Fruit fly (Drosophila melanogaster) whole organism, wandering third instar larva: ENCODE results near the gene CG16762.

ENCODE experiments used
- Abd-B ChIP-seq: fragments of >200 bp; optimal IDR thresholded peaks from 2 replicates; lab custom pipeline; 2017; ENCODE audit warnings: missing biosample characterization, missing genetic modification characterization
- CG32264 ChIP-seq: fragments of 200-800 bp; sonication (Bioruptor generic); optimal IDR thresholded peaks from 2 replicates; lab custom pipeline; 2016; ENCODE audit warnings: missing biosample characterization, missing genetic modification characterization
- CG9705 ChIP-seq: fragments of 200-800 bp; sonication (Bioruptor generic); optimal IDR thresholded peaks from 2 replicates; lab custom pipeline; 2018; ENCODE audit warnings: missing biosample characterization, mild to moderate bottlenecking, missing genetic modification characterization
- CrebA ChIP-seq: fragments of 200-800 bp; sonication (Bioruptor generic); optimal IDR thresholded peaks from 2 replicates; lab custom pipeline; 2016; ENCODE audit warnings: missing biosample characterization, mild to moderate bottlenecking, missing genetic modification characterization, borderline replicate concordance
- GATAd ChIP-seq: sonication (Bioruptor generic); optimal IDR thresholded peaks from 2 replicates; lab custom pipeline; 2016; ENCODE audit warnings: missing biosample characterization, missing genetic modification characterization
- HLH106 ChIP-seq: fragments of 200-800 bp; optimal IDR thresholded peaks from 3 replicates; lab custom pipeline; 2019; ENCODE audit warnings: missing biosample characterization, mild to moderate bottlenecking, missing genetic modification characterization, moderate library complexity
- Hnf4 ChIP-seq: fragments of 200-800 bp; sonication (Bioruptor generic); optimal IDR thresholded peaks from 2 replicates; lab custom pipeline; 2016; ENCODE audit warnings: missing biosample characterization, mild to moderate bottlenecking, missing genetic modification characterization
- Hr83 ChIP-seq: fragments of 200-300 bp; sonication (Bioruptor generic); optimal IDR thresholded peaks from 2 replicates; lab custom pipeline; 2016; ENCODE audit warnings: missing biosample characterization, mild to moderate bottlenecking, missing genetic modification characterization, moderate library complexity; ENCODE audit not compliant: poor library complexity, severe bottlenecking
- Jra ChIP-seq: sonication (Bioruptor generic); optimal IDR thresholded peaks from 2 replicates; lab custom pipeline; 2016; ENCODE audit warnings: missing biosample characterization, missing genetic modification characterization
- Mio ChIP-seq: sonication (Bioruptor generic); optimal IDR thresholded peaks from 2 replicates; lab custom pipeline; 2016; ENCODE audit warnings: missing biosample characterization, missing genetic modification characterization
- N ChIP-seq: fragments of >200 bp; optimal IDR thresholded peaks from 2 replicates; lab custom pipeline; 2018; ENCODE audit warnings: missing biosample characterization, missing external identifiers, missing genetic modification characterization
- OdsH ChIP-seq: fragments of 200-800 bp; sonication (Bioruptor generic); optimal IDR thresholded peaks from 2 replicates; lab custom pipeline; 2016; ENCODE audit warnings: missing biosample characterization, mild to moderate bottlenecking, missing genetic modification characterization
- Rel ChIP-seq, 2 experiments: fragments of 200-800 bp; sonication (Bioruptor generic) in 1 of 2; optimal IDR thresholded peaks; 2 replicates in 1 of 2; 3 replicates in 1 of 2; lab custom pipeline; 2016 to 2019; ENCODE audit warnings: mild to moderate bottlenecking in 2 of 2, missing biosample characterization in 2 of 2, missing genetic modification characterization in 2 of 2, moderate library complexity in 1 of 2
- Sp1 ChIP-seq: fragments of 200-800 bp; sonication (Bioruptor generic); optimal IDR thresholded peaks from 3 replicates; lab custom pipeline; 2019; ENCODE audit warnings: missing biosample characterization, mild to moderate bottlenecking, missing genetic modification characterization, moderate library complexity
- Vsx2 ChIP-seq: fragments of 200-300, 225-300 bp; sonication (Bioruptor generic); optimal IDR thresholded peaks from 2 replicates; lab custom pipeline; 2018; ENCODE audit warnings: missing biosample characterization, missing genetic modification characterization; ENCODE audit not compliant: partially characterized antibody
- br ChIP-seq: fragments of 200-800 bp; sonication (Bioruptor generic); optimal IDR thresholded peaks from 2 replicates; lab custom pipeline; 2016; ENCODE audit warnings: missing biosample characterization, missing genetic modification characterization
- brk ChIP-seq: fragments of 200-800 bp; sonication (Bioruptor generic); optimal IDR thresholded peaks from 2 replicates; lab custom pipeline; 2016; ENCODE audit warnings: missing biosample characterization, mild to moderate bottlenecking, missing genetic modification characterization
- dsf ChIP-seq: sonication (Bioruptor generic); optimal IDR thresholded peaks from 2 replicates; lab custom pipeline; 2016; ENCODE audit warnings: missing biosample characterization, missing genetic modification characterization, borderline replicate concordance
- ey ChIP-seq: fragments of 200-800 bp; sonication (Bioruptor generic); optimal IDR thresholded peaks from 2 replicates; lab custom pipeline; 2016; ENCODE audit warnings: missing biosample characterization, missing genetic modification characterization
- foxo ChIP-seq, 2 experiments: fragments of 200-800 bp; sonication (Bioruptor generic); optimal IDR thresholded peaks; 2 replicates in 1 of 2; 3 replicates in 1 of 2; lab custom pipeline; 2016 to 2017; ENCODE audit warnings: missing biosample characterization in 2 of 2, missing genetic modification characterization in 2 of 2
- fru ChIP-seq: fragments of 200-800 bp; sonication (Bioruptor generic); optimal IDR thresholded peaks from 3 replicates; lab custom pipeline; 2016; ENCODE audit warnings: missing biosample characterization, mild to moderate bottlenecking, missing genetic modification characterization
- h ChIP-seq: fragments of 200-800 bp; sonication (Bioruptor generic); optimal IDR thresholded peaks from 3 replicates; lab custom pipeline; 2016; ENCODE audit warnings: missing biosample characterization, mild to moderate bottlenecking, missing genetic modification characterization
- jim ChIP-seq: fragments of 175-275, 200-325 bp; sonication (Bioruptor generic); optimal IDR thresholded peaks from 2 replicates; lab custom pipeline; 2016; ENCODE audit warnings: missing biosample characterization, mild to moderate bottlenecking, missing genetic modification characterization
- pan ChIP-seq: fragments of >200 bp; optimal IDR thresholded peaks from 2 replicates; lab custom pipeline; 2017
- psq ChIP-seq: fragments of 200-800 bp; sonication (Bioruptor generic); optimal IDR thresholded peaks from 3 replicates; lab custom pipeline; 2017; ENCODE audit warnings: missing biosample characterization, mild to moderate bottlenecking, missing genetic modification characterization, moderate library complexity
- rgr ChIP-seq: fragments of 200-800 bp; sonication (Bioruptor generic); optimal IDR thresholded peaks from 3 replicates; lab custom pipeline; 2016; ENCODE audit warnings: missing biosample characterization, mild to moderate bottlenecking, missing genetic modification characterization
- sv ChIP-seq: fragments of 200-800 bp; sonication (Bioruptor generic); optimal IDR thresholded peaks from 3 replicates; lab custom pipeline; 2016; ENCODE audit warnings: missing biosample characterization, missing genetic modification characterization
- tai ChIP-seq: sonication (Bioruptor generic); optimal IDR thresholded peaks from 2 replicates; lab custom pipeline; 2016; ENCODE audit warnings: missing biosample characterization, missing genetic modification characterization
- usp ChIP-seq: fragments of >200 bp; optimal IDR thresholded peaks from 2 replicates; lab custom pipeline; 2017; ENCODE audit warnings: missing biosample characterization, missing genetic modification characterization
- woc ChIP-seq: sonication (Bioruptor generic); optimal IDR thresholded peaks from 2 replicates; lab custom pipeline; 2016; ENCODE audit warnings: missing biosample characterization, mild to moderate bottlenecking, missing genetic modification characterization

CG16762 gene

DNA sequence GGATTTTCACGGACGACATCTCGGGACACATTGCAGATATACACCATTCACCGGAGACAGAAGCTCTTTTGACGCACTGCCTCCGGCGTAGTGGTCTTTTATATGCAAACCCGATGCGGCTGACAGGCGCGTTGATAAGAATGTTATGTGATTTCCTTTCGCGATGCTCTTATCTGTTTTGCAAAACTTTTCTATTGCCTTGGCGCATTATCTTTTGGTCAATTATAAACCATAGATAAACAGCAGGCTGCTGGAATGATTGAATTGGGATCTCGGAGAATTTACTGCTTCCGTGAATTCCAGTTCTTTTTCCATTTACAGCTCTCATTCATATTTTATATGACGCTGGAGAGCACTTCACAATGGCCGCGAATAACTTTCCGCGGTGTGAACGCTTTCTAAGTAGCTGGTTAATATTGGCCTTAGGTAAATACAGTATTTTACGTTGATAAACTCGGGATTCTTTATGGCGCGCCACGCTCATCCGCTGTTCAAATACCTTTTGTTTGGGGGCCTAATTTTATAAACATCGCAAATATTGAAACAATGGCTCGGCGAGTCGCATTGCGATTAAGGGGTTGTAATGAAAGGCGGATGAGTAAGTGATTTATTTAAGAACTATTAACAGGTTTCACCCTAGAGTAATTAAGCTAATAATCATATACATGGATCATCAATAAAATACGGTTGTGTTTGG is at the start of gene CG16762:
CG16762 (minus strand) TSS at position 51 of the 697 bp plus-strand sequence.
- TF ChIP-seq Vsx2 (no peak), Sp1 (GFP tag; lab: Kevin White, UChicago) (peak; percentile 49), foxo (GFP tag; optimal IDR thresholded peaks at IDR 0.05; lab: Kevin White, UChicago) (peak in 1 of 2 experiments; percentile 61), CG32264 (GFP tag; lab: Kevin White, UChicago) (peak; percentile 37), psq (GFP tag; lab: Kevin White, UChicago) (peak; percentile 16), Hnf4 (GFP tag; lab: Kevin White, UChicago) (peak; percentile 47), dsf (GFP tag; lab: Kevin White, UChicago) (peak; percentile 31), N (GFP tag; lab: Kevin White, UChicago) (no peak), h (peak; percentile 72), br (GFP tag; lab: Kevin White, UChicago) (peak; percentile 54), brk (peak; percentile 59), Hr83 (GFP tag; lab: Kevin White, UChicago) (peak; percentile 92), OdsH (peak; percentile 75), usp (GFP tag; lab: Kevin White, UChicago) (no peak), Jra (GFP tag; lab: Kevin White, UChicago) (peak; percentile 31), jim (GFP tag; lab: Kevin White, UChicago) (peak; percentile 34), fru (peak; percentile 37), CrebA (GFP tag; lab: Kevin White, UChicago) (no peak), rgr (GFP tag; lab: Kevin White, UChicago) (peak; percentile 85), tai (peak; percentile 66), HLH106 (tag; lab: Kevin White, UChicago) (peak; percentile 27), GATAd (GFP tag; lab: Kevin White, UChicago) (no peak)

DNA sequence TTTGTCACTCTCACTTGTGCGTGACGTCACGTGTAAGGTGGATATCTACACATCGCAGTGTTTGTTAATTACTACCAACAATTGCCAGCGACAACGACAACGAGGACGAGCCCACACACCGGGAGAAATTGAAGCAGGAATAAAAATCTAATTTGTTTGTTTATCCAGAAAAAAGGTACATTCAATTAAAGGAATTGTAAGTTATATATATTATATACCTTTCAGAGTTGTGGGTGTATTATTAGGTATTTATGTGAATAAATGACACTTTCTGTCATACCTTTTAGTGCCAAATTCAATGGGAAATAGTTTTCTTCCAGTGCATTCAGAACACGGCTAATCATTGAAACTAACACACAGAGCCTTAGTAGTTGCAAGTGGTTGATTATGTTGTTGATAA is 39.8 kb upstream of the CG16762 start:
- no peak for TF ChIP-seq dsf (GFP tag; lab: Kevin White, UChicago)
- TF ChIP-seq ey (GFP tag; lab: Kevin White, UChicago), result no peak
- TF ChIP-seq Rel (GFP tag; optimal IDR thresholded peaks at IDR 0.05; lab: Kevin White, UChicago), result no peak
- no peak for TF ChIP-seq Rel (tag; optimal IDR thresholded peaks at IDR 0.05; lab: Kevin White, UChicago)
- no peak for TF ChIP-seq usp (GFP tag; lab: Kevin White, UChicago)
- no peak for TF ChIP-seq Hnf4 (GFP tag; lab: Kevin White, UChicago)
- no peak for TF ChIP-seq Hr83 (GFP tag; lab: Kevin White, UChicago)

DNA sequence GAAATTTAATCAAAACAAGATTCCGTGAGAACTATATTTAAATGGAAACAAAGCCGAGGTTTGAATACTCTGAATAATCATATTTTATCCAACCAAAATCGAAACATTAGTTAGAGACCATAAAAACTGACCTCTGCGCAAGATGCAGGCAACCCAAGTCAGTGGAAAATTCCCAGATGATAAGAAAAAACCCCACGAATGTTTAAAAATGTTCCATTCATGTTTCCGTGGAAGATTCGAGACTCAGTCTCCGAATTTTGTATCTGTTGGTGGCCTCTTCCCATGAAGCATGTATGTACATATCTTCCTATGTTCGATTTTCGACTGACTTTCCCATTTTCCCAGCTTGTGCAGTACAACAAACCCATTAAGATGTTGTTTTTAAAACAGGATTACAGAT is 29.4 kb upstream of the CG16762 start:
- TF ChIP-seq OdsH (no peak), HLH106 (tag; lab: Kevin White, UChicago) (no peak), Rel (GFP tag; optimal IDR thresholded peaks at IDR 0.05; lab: Kevin White, UChicago) (no peak), Rel (tag; optimal IDR thresholded peaks at IDR 0.05; lab: Kevin White, UChicago) (peak; percentile 78), GATAd (GFP tag; lab: Kevin White, UChicago) (no peak), CG32264 (GFP tag; lab: Kevin White, UChicago) (no peak), tai (no peak), usp (GFP tag; lab: Kevin White, UChicago) (no peak), sv (GFP tag; lab: Kevin White, UChicago) (no peak)

DNA sequence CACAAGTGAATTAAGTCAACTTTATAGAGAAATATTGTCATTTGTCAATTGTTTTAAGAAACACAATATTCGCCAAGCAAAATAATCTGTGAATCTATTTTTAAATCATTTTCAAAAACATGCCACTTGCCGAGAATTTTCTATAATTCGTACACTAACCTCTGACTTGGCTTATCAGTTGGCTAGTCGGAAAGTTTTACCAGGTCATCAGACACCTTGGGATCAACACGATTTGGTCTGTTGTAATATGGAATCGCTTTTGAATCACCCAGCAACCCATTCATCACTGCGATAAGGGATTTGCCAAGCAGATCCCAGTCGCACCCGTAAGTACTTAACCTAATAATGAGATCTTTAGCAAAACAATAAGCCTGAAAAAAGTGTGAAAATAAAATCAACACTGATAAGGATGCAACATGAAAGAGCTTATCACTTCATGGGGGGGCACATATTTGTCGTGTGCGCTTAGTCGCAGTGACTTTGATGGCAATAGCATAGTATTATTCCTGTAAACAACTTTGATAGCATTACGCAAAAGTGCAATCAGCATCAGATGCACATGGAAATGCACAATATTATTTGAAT is 28.7 kb upstream of the CG16762 start:
- TF ChIP-seq Mio (GFP tag; lab: Kevin White, UChicago) (no peak), woc (GFP tag; lab: Kevin White, UChicago) (no peak), Jra (GFP tag; lab: Kevin White, UChicago) (no peak), CG9705 (GFP tag; lab: Kevin White, UChicago) (no peak), Abd-B (no peak), Hnf4 (GFP tag; lab: Kevin White, UChicago) (no peak), OdsH (no peak), pan (lab: Kevin White, UChicago) (no peak), foxo (GFP tag; optimal IDR thresholded peaks at IDR 0.05; lab: Kevin White, UChicago) (no peak)
